Worm (Caenorhabditis elegans) whole organism, L2 larva: Measurements from ENCODE around the gene lact-9.

Experiments used
- ama-1 ChIP-seq: fragments of 150-350 bp; optimal IDR thresholded peaks from 2 replicates; lab custom pipeline; 2018; ENCODE audit warnings: inconsistent platforms
- ceh-82 ChIP-seq: fragments of 150-350 bp; optimal IDR thresholded peaks from 2 replicates; lab custom pipeline; 2014; ENCODE audit warnings: missing biosample characterization, missing genetic modification characterization
- mdl-1 ChIP-seq, 2 experiments: fragments of 150-350 bp in 1 of 2; sonication (generic microtip) in 1 of 2; optimal IDR thresholded peaks; 2 replicates each; lab custom pipeline; 2017; ENCODE audit warnings: missing biosample characterization in 2 of 2, missing genetic modification characterization in 2 of 2
- nhr-11 ChIP-seq: fragments of 150-350 bp; optimal IDR thresholded peaks from 2 replicates; lab custom pipeline; 2014; ENCODE audit warnings: missing biosample characterization, missing genetic modification characterization
- nhr-12 ChIP-seq: fragments of 150-350 bp; optimal IDR thresholded peaks from 2 replicates; lab custom pipeline; 2014; ENCODE audit warnings: missing biosample characterization, missing genetic modification characterization
- nhr-25 ChIP-seq: fragments of 150-350 bp; sonication (generic microtip); optimal IDR thresholded peaks from 3 replicates; lab custom pipeline; 2014; ENCODE audit warnings: missing biosample characterization, missing genetic modification characterization

- TF ChIP-seq nhr-25 (no peak), ceh-82 (no peak), nhr-11 (tag; lab: Kevin White, UChicago) (no peak), mdl-1 (tag; optimal IDR thresholded peaks at IDR 0.05; lab: Kevin White, UChicago) (no peak), ama-1 (lab: Kevin White, UChicago) (no peak), nhr-12 (tag; lab: Kevin White, UChicago) (no peak)
These were observed 35.4 kb upstream of the lact-9 start, which contains the start of gene Y45F10D.15 for ce11 chrIV:13820862-13821261.
